Fruit fly (Drosophila melanogaster) whole organism, embryonic: Measurements from ENCODE around the gene IntS14.

Experiments used
- Abd-B ChIP-seq: fragments of 200-800 bp; sonication (Bioruptor generic); optimal IDR thresholded peaks from 2 replicates; lab custom pipeline; 2018; ENCODE audit warnings: missing biosample characterization, mild to moderate bottlenecking, missing genetic modification characterization, moderate library complexity
- Aef1 ChIP-seq: fragments of 200-800 bp; sonication (Bioruptor generic); IDR thresholded peaks from 3 replicates; pipeline ENCODE4 v1.3.6; 2022; ENCODE audit warnings: missing biosample characterization, missing genetic modification characterization
- Awh ChIP-seq: fragments of 200-800 bp; sonication (Bioruptor generic); IDR thresholded peaks from 2 replicates; pipeline ENCODE4, ENCODE4 v1.3.6; 2022; ENCODE audit warnings: missing biosample characterization, missing genetic modification characterization
- CG10462 ChIP-seq: fragments of 200-800 bp; sonication (Bioruptor generic); optimal IDR thresholded peaks from 2 replicates; lab custom pipeline; 2016; ENCODE audit warnings: missing biosample characterization, missing genetic modification characterization
- CG11560 ChIP-seq: fragments of 200-800 bp; sonication (Bioruptor generic); IDR thresholded peaks from 3 replicates; pipeline ENCODE4 v1.3.6; 2022; ENCODE audit warnings: missing biosample characterization, missing genetic modification characterization
- CG12659 ChIP-seq: fragments of 200-800 bp; sonication (Bioruptor generic); optimal IDR thresholded peaks from 3 replicates; lab custom pipeline; 2017; ENCODE audit warnings: mild to moderate bottlenecking, missing biosample characterization, missing genetic modification reagents, missing genetic modification characterization
- CG13287 ChIP-seq: fragments of 200-800 bp; sonication (Bioruptor generic); IDR thresholded peaks from 2 replicates; pipeline ENCODE4 v1.3.6; 2022; ENCODE audit warnings: missing biosample characterization, missing genetic modification characterization; ENCODE audit not compliant: partially characterized antibody
- CG13424 ChIP-seq: fragments of 200-800 bp; sonication (Bioruptor generic); optimal IDR thresholded peaks from 2 replicates; lab custom pipeline; 2019; ENCODE audit warnings: missing biosample characterization, mild to moderate bottlenecking, missing genetic modification characterization, moderate library complexity
- CG15073 ChIP-seq: fragments of 200-800 bp; sonication (Bioruptor generic); optimal IDR thresholded peaks from 2 replicates; lab custom pipeline; 2016; ENCODE audit warnings: missing biosample characterization, missing genetic modification characterization
- CG17186 ChIP-seq: fragments of 200-800 bp; sonication (Bioruptor generic); optimal IDR thresholded peaks from 3 replicates; lab custom pipeline; 2017; ENCODE audit warnings: missing biosample characterization, missing genetic modification reagents, missing genetic modification characterization
- CG17912 ChIP-seq: fragments of 200-800 bp; sonication (Bioruptor generic); optimal IDR thresholded peaks from 2 replicates; lab custom pipeline; 2018; ENCODE audit warnings: missing biosample characterization, mild to moderate bottlenecking, missing genetic modification characterization
- CG18599 ChIP-seq: fragments of 200-800 bp; sonication (Bioruptor generic); optimal IDR thresholded peaks from 3 replicates; lab custom pipeline; 2017; ENCODE audit warnings: missing biosample characterization, missing genetic modification characterization, mild to moderate bottlenecking, moderate library complexity, missing genetic modification reagents
- CG2129 ChIP-seq: fragments of 200-800 bp; sonication (Bioruptor generic); IDR thresholded peaks from 2 replicates; pipeline ENCODE4 v1.3.6; 2022; ENCODE audit warnings: missing biosample characterization, missing genetic modification characterization; ENCODE audit not compliant: partially characterized antibody
- CG30431 ChIP-seq: fragments of 200-800 bp; sonication (Bioruptor generic); optimal IDR thresholded peaks from 2 replicates; lab custom pipeline; 2017; ENCODE audit warnings: missing biosample characterization, missing genetic modification characterization
- CG34224 ChIP-seq: fragments of 200-800 bp; sonication (Bioruptor generic); IDR thresholded peaks from 3 replicates; pipeline ENCODE4 v1.3.6; 2022; ENCODE audit warnings: missing biosample characterization, missing genetic modification characterization; ENCODE audit not compliant: partially characterized antibody
- CG5245 ChIP-seq: fragments of 200-800 bp; sonication (Bioruptor generic); optimal IDR thresholded peaks from 3 replicates; lab custom pipeline; 2016; ENCODE audit warnings: missing biosample characterization, missing genetic modification characterization
- CG6175 ChIP-seq: fragments of 200-800 bp; sonication (Bioruptor generic); IDR thresholded peaks from 3 replicates; pipeline ENCODE4 v1.3.6; 2022; ENCODE audit warnings: missing biosample characterization, missing genetic modification characterization
- CG8359 ChIP-seq: fragments of 200-800 bp; sonication (Bioruptor generic); optimal IDR thresholded peaks from 2 replicates; lab custom pipeline; 2017; ENCODE audit warnings: missing biosample characterization, mild to moderate bottlenecking, missing genetic modification characterization, borderline replicate concordance
- CoRest ChIP-seq: fragments of 200-800 bp; sonication (Bioruptor generic); optimal IDR thresholded peaks from 3 replicates; lab custom pipeline; 2018; ENCODE audit warnings: missing biosample characterization, mild to moderate bottlenecking, missing genetic modification characterization, moderate library complexity
- D19A ChIP-seq: fragments of 200-800 bp; optimal IDR thresholded peaks from 3 replicates; lab custom pipeline; 2019; ENCODE audit warnings: missing biosample characterization, mild to moderate bottlenecking, missing genetic modification characterization, moderate library complexity
- Dek ChIP-seq: fragments of 200-800 bp; sonication (Bioruptor generic); optimal IDR thresholded peaks from 3 replicates; lab custom pipeline; 2019; ENCODE audit warnings: missing biosample characterization, mild to moderate bottlenecking, missing genetic modification characterization, moderate library complexity
- Doc3 ChIP-seq: fragments of 200-800 bp; sonication (Bioruptor generic); IDR thresholded peaks from 3 replicates; pipeline ENCODE4 v1.3.6; 2022; ENCODE audit warnings: missing biosample characterization, missing genetic modification characterization; ENCODE audit not compliant: partially characterized antibody
- Eip74EF ChIP-seq, 2 experiments: fragments of 200-800 bp in 1 of 2; fragments of >200 bp in 1 of 2; sonication (Bioruptor generic) in 1 of 2; optimal IDR thresholded peaks; 2 replicates each; lab custom pipeline; 2017 to 2019; ENCODE audit warnings: missing biosample characterization in 2 of 2, missing genetic modification characterization in 2 of 2, mild to moderate bottlenecking in 1 of 2, moderate library complexity in 1 of 2
- Fer1 ChIP-seq: fragments of 200-800 bp; sonication (Bioruptor generic); optimal IDR thresholded peaks from 2 replicates; lab custom pipeline; 2017; ENCODE audit warnings: missing biosample characterization, mild to moderate bottlenecking, missing genetic modification characterization
- HLH4C ChIP-seq: fragments of 200-800 bp; sonication (Bioruptor generic); IDR thresholded peaks from 3 replicates; pipeline ENCODE4 v1.3.6; 2022; ENCODE audit warnings: missing biosample characterization, missing genetic modification characterization; ENCODE audit not compliant: partially characterized antibody
- Lhr ChIP-seq: fragments of 200-800 bp; sonication (Bioruptor generic); optimal IDR thresholded peaks from 3 replicates; lab custom pipeline; 2017; ENCODE audit warnings: mild to moderate bottlenecking, missing biosample characterization, missing genetic modification reagents, missing genetic modification characterization
- Med ChIP-seq: fragments of 200-800 bp; sonication (Bioruptor generic); peaks from one replicate; lab custom pipeline; 2016; ENCODE audit warnings: missing biosample characterization, missing genetic modification characterization, mild to moderate bottlenecking, inconsistent platforms, moderate library complexity
- Mes4 ChIP-seq: fragments of 200-800 bp; sonication (Bioruptor generic); optimal IDR thresholded peaks from 2 replicates; lab custom pipeline; 2016; ENCODE audit warnings: missing biosample characterization, missing genetic modification characterization
- Mrtf ChIP-seq: fragments of 200-800 bp; sonication (Bioruptor generic); IDR thresholded peaks from 3 replicates; pipeline ENCODE4 v1.3.6; 2022; ENCODE audit warnings: missing biosample characterization, missing genetic modification characterization
- Pdp1 ChIP-seq, 2 experiments: fragments of 200-800 bp; sonication (Bioruptor generic); optimal IDR thresholded peaks; 3 replicates each; lab custom pipeline; 2016; ENCODE audit warnings: missing biosample characterization in 2 of 2, missing genetic modification characterization in 2 of 2, mild to moderate bottlenecking in 1 of 2, moderate library complexity in 1 of 2
- Scr ChIP-seq: fragments of 200-800 bp; sonication (Bioruptor generic); IDR thresholded peaks from 2 replicates; pipeline ENCODE4 v1.3.6; 2022; ENCODE audit warnings: missing biosample characterization, missing genetic modification characterization; ENCODE audit not compliant: partially characterized antibody
- Sox102F ChIP-seq: fragments of 200-800 bp; sonication (Bioruptor generic); optimal IDR thresholded peaks from 2 replicates; lab custom pipeline; 2018; ENCODE audit warnings: missing biosample characterization, mild to moderate bottlenecking, missing genetic modification characterization, moderate library complexity
- abd-A ChIP-seq: fragments of 200-800 bp; sonication (Bioruptor generic); optimal IDR thresholded peaks from 3 replicates; lab custom pipeline; 2019; ENCODE audit warnings: missing biosample characterization, mild to moderate bottlenecking, missing genetic modification characterization, moderate library complexity
- bbx ChIP-seq: fragments of 200-800 bp; sonication (Bioruptor generic); IDR thresholded peaks from 2 replicates; pipeline ENCODE4 v1.3.6; 2022; ENCODE audit warnings: missing biosample characterization, missing genetic modification characterization; ENCODE audit not compliant: partially characterized antibody
- crp ChIP-seq, 2 experiments: fragments of 200-800 bp; sonication (Bioruptor generic); optimal IDR thresholded peaks; 2 replicates in 1 of 2; 3 replicates in 1 of 2; lab custom pipeline; 2017; ENCODE audit warnings: missing biosample characterization in 2 of 2, missing genetic modification characterization in 2 of 2, mild to moderate bottlenecking in 1 of 2, moderate library complexity in 1 of 2
- dysf ChIP-seq: fragments of 200-800 bp; sonication (Bioruptor generic); IDR thresholded peaks from 3 replicates; pipeline ENCODE4 v1.3.6; 2022; ENCODE audit warnings: missing biosample characterization, missing genetic modification characterization
- fd3F ChIP-seq: fragments of 200-800 bp; sonication (Bioruptor generic); optimal IDR thresholded peaks from 2 replicates; lab custom pipeline; 2018; ENCODE audit warnings: missing biosample characterization, mild to moderate bottlenecking, missing genetic modification characterization, moderate library complexity
- gcm2 ChIP-seq: fragments of 200-800 bp; sonication (Bioruptor generic); optimal IDR thresholded peaks from 2 replicates; lab custom pipeline; 2016; ENCODE audit warnings: missing biosample characterization, missing genetic modification characterization
- gem ChIP-seq: fragments of 200-800 bp; sonication (Bioruptor generic); optimal IDR thresholded peaks from 2 replicates; lab custom pipeline; 2019; ENCODE audit warnings: missing biosample characterization, mild to moderate bottlenecking, missing genetic modification characterization, moderate library complexity
- hb ChIP-seq: fragments of 200-800 bp; sonication (Bioruptor generic); IDR thresholded peaks from 3 replicates; pipeline ENCODE4 v1.3.6; 2022; ENCODE audit warnings: missing biosample characterization, missing genetic modification characterization; ENCODE audit not compliant: partially characterized antibody
- peb ChIP-seq: fragments of 200-800 bp; sonication (Bioruptor generic); IDR thresholded peaks from 2 replicates; pipeline ENCODE4 v1.3.6; 2022; ENCODE audit warnings: missing biosample characterization, missing genetic modification characterization
- pzg ChIP-seq: fragments of 200-800 bp; sonication (Bioruptor generic); optimal IDR thresholded peaks from 3 replicates; lab custom pipeline; 2018; ENCODE audit warnings: missing biosample characterization, mild to moderate bottlenecking, missing genetic modification characterization, moderate library complexity
- slp2 ChIP-seq: fragments of 200-800 bp; sonication (Bioruptor generic); optimal IDR thresholded peaks from 2 replicates; lab custom pipeline; 2016; ENCODE audit warnings: missing biosample characterization, missing genetic modification characterization
- usp ChIP-seq: fragments of >200 bp; optimal IDR thresholded peaks from 2 replicates; lab custom pipeline; 2017; ENCODE audit warnings: missing biosample characterization, missing genetic modification characterization
- zen2 ChIP-seq: fragments of 200-800 bp; sonication (Bioruptor generic); IDR thresholded peaks from 3 replicates; pipeline ENCODE4 v1.3.6; 2022; ENCODE audit warnings: missing biosample characterization, missing genetic modification characterization; ENCODE audit not compliant: partially characterized antibody
- zfh1 ChIP-seq: fragments of 200-800 bp; sonication (Bioruptor generic); IDR thresholded peaks from 3 replicates; pipeline ENCODE4 v1.3.6; 2022; ENCODE audit warnings: missing biosample characterization, missing genetic modification characterization

IntS14 gene

dm6 chr2L:1144371-1145360 lies 19.6 kb upstream of the IntS14 start (continued):
- TF ChIP-seq dysf (GFP tag; lab: Robert Waterston, UW) (0 out of 3 replicates have a peak, but pooled peaks have one; percentile 40), fd3F (peak; percentile 17), Eip74EF (GFP tag; optimal IDR thresholded peaks at IDR 0.05; lab: Kevin White, UChicago) (peak in 1 of 2 experiments; percentile 40), CG18599 (GFP tag; lab: Kevin White, UChicago) (peak; percentile 75), CG13424 (tag; lab: Kevin White, UChicago) (peak; percentile 62), Dek (tag; lab: Kevin White, UChicago) (peak; percentile 53), Awh (GFP tag; lab: Robert Waterston, UW) (no peak), Med (GFP tag; lab: Kevin White, UChicago) (peak; percentile 87), CG15073 (GFP tag; lab: Kevin White, UChicago) (no peak), HLH4C (GFP tag; lab: Robert Waterston, UW) (no peak), Aef1 (GFP tag; lab: Robert Waterston, UW) (peak; percentile 16; the same call in 1 of the 3 replicates), CG12659 (GFP tag; lab: Kevin White, UChicago) (peak; percentile 23), Mrtf (GFP tag; lab: Robert Waterston, UW) (peak; percentile 43; the same call in 1 of the 3 replicates), zfh1 (peak; percentile 51; the same call in 1 of the 3 replicates), CG30431 (GFP tag; lab: Kevin White, UChicago) (no peak), CG34224 (GFP tag; lab: Robert Waterston, UW) (no peak), bbx (GFP tag; lab: Robert Waterston, UW) (no peak), gcm2 (GFP tag; lab: Kevin White, UChicago) (no peak), CG10462 (GFP tag; lab: Kevin White, UChicago) (peak; percentile 1), gem (tag; lab: Kevin White, UChicago) (peak; percentile 81), Abd-B (no peak), slp2 (no peak), CG17912 (GFP tag; lab: Kevin White, UChicago) (no peak), usp (no peak), peb (GFP tag; lab: Robert Waterston, UW) (no peak), abd-A (tag; lab: Kevin White, UChicago) (no peak), CoRest (tag; lab: Kevin White, UChicago) (peak; percentile 60), CG11560 (tag; lab: Robert Waterston, UW) (no peak), CG5245 (no peak), Fer1 (GFP tag; lab: Kevin White, UChicago) (peak; percentile 47), CG13287 (GFP tag; lab: Robert Waterston, UW) (no peak), D19A (tag; lab: Kevin White, UChicago) (peak; percentile 98), Mes4 (GFP tag; lab: Kevin White, UChicago) (peak; percentile 21)

dm6 chr2L:1147656-1148055 lies 16.6 kb upstream of the IntS14 start:
- TF ChIP-seq CG8359 (GFP tag; lab: Kevin White, UChicago) (no peak), CG6175 (no peak), hb (peak; percentile 65; the same call in 1 of the 3 replicates), Lhr (GFP tag; lab: Kevin White, UChicago) (no peak), zen2 (peak; percentile 86), Doc3 (peak; percentile 44; the same call in 2 of the 3 replicates), crp (GFP tag; optimal IDR thresholded peaks at IDR 0.05; lab: Kevin White, UChicago) (peak in 1 of 2 experiments; percentile 83), CG34224 (GFP tag; lab: Robert Waterston, UW) (peak; percentile 72), CG2129 (GFP tag; lab: Robert Waterston, UW) (0 out of 2 replicates have a peak, but pooled peaks have one; percentile 19), Scr (GFP tag; lab: Robert Waterston, UW) (peak; percentile 58), CG17186 (GFP tag; lab: Kevin White, UChicago) (no peak), pzg (GFP tag; lab: Kevin White, UChicago) (peak; percentile 30), Sox102F (GFP tag; lab: Kevin White, UChicago) (no peak), Pdp1 (GFP tag; optimal IDR thresholded peaks at IDR 0.05; lab: Kevin White, UChicago) (peak in 1 of 2 experiments; percentile 69)
